Fruit fly (Drosophila melanogaster): ENCODE data around the gene CG9915.

The CG9915 gene

DNA sequence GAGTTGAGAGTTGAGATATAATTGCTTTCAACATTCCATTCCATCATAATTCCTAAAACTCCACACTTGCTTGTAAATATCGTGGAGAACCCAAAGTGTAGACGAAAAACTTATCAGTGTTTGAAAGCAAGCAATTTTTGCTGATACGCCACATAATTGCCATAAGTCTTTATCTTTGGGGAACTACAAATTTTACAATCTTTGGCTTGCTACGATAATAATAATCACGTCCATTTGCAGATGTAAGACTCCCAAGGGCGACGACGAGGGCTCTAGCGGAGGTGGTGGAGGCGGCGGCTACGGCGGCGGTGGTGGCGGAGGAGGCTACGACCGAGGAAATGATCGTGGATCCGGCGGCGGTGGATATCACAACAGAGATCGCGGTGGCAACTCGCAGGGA is 20.3 kb downstream of the CG9915 start:
- TF ChIP-seq dmrt93B (GFP tag; optimal IDR thresholded peaks at IDR 0.05) (no peak), psq (GFP tag; optimal IDR thresholded peaks at IDR 0.05) (no peak), Rel (GFP tag; optimal IDR thresholded peaks at IDR 0.05) (no peak), Rel (tag; optimal IDR thresholded peaks at IDR 0.05) (peak; percentile 56)

DNA sequence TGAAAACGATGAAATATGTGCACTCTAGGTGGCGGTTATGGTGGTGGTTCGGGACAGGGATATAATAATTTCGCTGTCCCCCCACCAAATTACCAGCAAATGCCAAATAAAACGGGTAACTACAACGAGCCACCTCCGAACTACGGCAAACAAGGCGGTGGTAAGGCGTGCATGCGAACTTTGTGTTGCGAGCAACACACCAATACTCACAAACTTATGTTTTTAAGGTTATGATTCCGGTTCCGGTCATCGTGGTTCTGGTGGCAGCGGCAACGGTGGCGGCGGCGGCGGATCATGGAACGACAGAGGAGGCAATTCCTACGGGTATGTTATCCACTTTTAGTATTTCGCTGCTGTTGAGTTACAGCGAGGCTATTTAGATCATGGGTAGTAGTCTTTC is 23.9 kb downstream of the CG9915 start:
- no peak for TF ChIP-seq Mio (GFP tag; optimal IDR thresholded peaks at IDR 0.05)
- TF ChIP-seq dsf (GFP tag; optimal IDR thresholded peaks at IDR 0.05; ENCODE audit: borderline replicate concordance) = no peak
- TF ChIP-seq Hr83 (GFP tag; optimal IDR thresholded peaks at IDR 0.05; ENCODE audit: poor library complexity, severe bottlenecking) = no peak
- TF ChIP-seq pan (optimal IDR thresholded peaks at IDR 0.05) = no peak
- TF ChIP-seq woc (GFP tag; optimal IDR thresholded peaks at IDR 0.05) = no peak
- TF ChIP-seq GATAd (GFP tag; optimal IDR thresholded peaks at IDR 0.05) = no peak

DNA sequence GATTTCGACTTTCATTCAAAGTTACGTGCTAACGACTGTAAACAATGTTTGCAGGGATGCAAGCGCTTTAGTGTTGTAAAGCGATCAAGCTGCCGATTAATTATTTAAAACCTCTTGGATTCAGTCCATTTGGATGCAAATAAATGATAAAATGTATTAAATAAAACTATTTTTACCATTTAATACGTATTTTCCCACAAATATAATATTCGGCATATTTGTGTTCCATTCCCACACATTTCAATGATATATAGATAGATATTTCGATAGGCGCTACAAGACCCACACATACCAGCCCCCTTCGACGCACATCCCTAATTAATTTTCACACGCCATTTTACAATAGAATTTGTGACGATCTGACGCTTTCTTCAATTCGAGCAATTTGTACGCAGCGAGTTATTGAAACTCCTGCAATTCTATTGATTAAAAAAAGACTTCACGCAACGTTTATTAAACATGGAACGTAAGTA is 24.4 kb downstream of the CG9915 start, which contains the start of the genes CG32576 and caz:
Gene CG32576 (minus strand): TSS at position 42 of the 473 bp plus-strand sequence.
Gene caz (plus strand): TSS at position 319 of the 473 bp plus-strand sequence.
- TF ChIP-seq jim (GFP tag; optimal IDR thresholded peaks at IDR 0.05) (no peak), Dfd (GFP tag; optimal IDR thresholded peaks at IDR 0.05) (no peak), Sp1 (GFP tag; optimal IDR thresholded peaks at IDR 0.05) (peak; percentile 48), GATAd (GFP tag; optimal IDR thresholded peaks at IDR 0.05) (peak; percentile 49), CG9705 (GFP tag; optimal IDR thresholded peaks at IDR 0.05) (peak; percentile 40), Hr78 (GFP tag; optimal IDR thresholded peaks at IDR 0.05) (no peak), Dif (GFP tag; optimal IDR thresholded peaks at IDR 0.05; ENCODE audit: partially characterized antibody) (no peak), usp (GFP tag; optimal IDR thresholded peaks at IDR 0.05) (no peak), dl (GFP tag; optimal IDR thresholded peaks at IDR 0.05; ENCODE audit: insufficient read depth in 1 of 2, partially characterized antibody in 2 of 2) (no peak), Myc (optimal IDR thresholded peaks at IDR 0.05) (peak; percentile 13), brk (GFP tag; optimal IDR thresholded peaks at IDR 0.05) (peak; percentile 33), N (GFP tag; optimal IDR thresholded peaks at IDR 0.05) (no peak), sv (GFP tag; optimal IDR thresholded peaks at IDR 0.05) (no peak), h (GFP tag; optimal IDR thresholded peaks at IDR 0.05) (peak; percentile 67), Hr83 (GFP tag; optimal IDR thresholded peaks at IDR 0.05; ENCODE audit: poor library complexity, severe bottlenecking) (no peak), OdsH (GFP tag; optimal IDR thresholded peaks at IDR 0.05) (peak; percentile 50), sage (GFP tag; optimal IDR thresholded peaks at IDR 0.05) (peak; percentile 41), dsf (GFP tag; optimal IDR thresholded peaks at IDR 0.05; ENCODE audit: borderline replicate concordance) (peak; percentile 5), rgr (GFP tag; optimal IDR thresholded peaks at IDR 0.05) (peak; percentile 59), foxo (GFP tag; optimal IDR thresholded peaks at IDR 0.05) (peak in 1 of 2 experiments; percentile 60), psq (GFP tag; optimal IDR thresholded peaks at IDR 0.05) (peak; percentile 47), CrebA (GFP tag; optimal IDR thresholded peaks at IDR 0.05; ENCODE audit: borderline replicate concordance) (no peak), Jra (GFP tag; optimal IDR thresholded peaks at IDR 0.05) (peak; percentile 29), CG32264 (GFP tag; optimal IDR thresholded peaks at IDR 0.05) (no peak), pan (optimal IDR thresholded peaks at IDR 0.05) (no peak), lola (GFP tag; optimal IDR thresholded peaks at IDR 0.05) (no peak), HLH106 (tag; optimal IDR thresholded peaks at IDR 0.05) (peak; percentile 52), tai (GFP tag; optimal IDR thresholded peaks at IDR 0.05) (peak; percentile 72), Vsx2 (GFP tag; optimal IDR thresholded peaks at IDR 0.05; ENCODE audit: partially characterized antibody) (no peak), Rel (GFP tag; optimal IDR thresholded peaks at IDR 0.05) (no peak), Rel (tag; optimal IDR thresholded peaks at IDR 0.05) (peak; percentile 25), ey (GFP tag; optimal IDR thresholded peaks at IDR 0.05) (no peak), br (GFP tag; optimal IDR thresholded peaks at IDR 0.05) (peak; percentile 41), woc (GFP tag; optimal IDR thresholded peaks at IDR 0.05) (peak; percentile 8), dmrt93B (GFP tag; optimal IDR thresholded peaks at IDR 0.05) (no peak), Hnf4 (GFP tag; optimal IDR thresholded peaks at IDR 0.05) (peak; percentile 63), Mio (GFP tag; optimal IDR thresholded peaks at IDR 0.05) (no peak), fru (GFP tag; optimal IDR thresholded peaks at IDR 0.05) (no peak), Abd-B (GFP tag; optimal IDR thresholded peaks at IDR 0.05) (no peak)
